Worm (Caenorhabditis elegans): Measurements from ENCODE around the gene ets-4.

Gene ets-4

DNA sequence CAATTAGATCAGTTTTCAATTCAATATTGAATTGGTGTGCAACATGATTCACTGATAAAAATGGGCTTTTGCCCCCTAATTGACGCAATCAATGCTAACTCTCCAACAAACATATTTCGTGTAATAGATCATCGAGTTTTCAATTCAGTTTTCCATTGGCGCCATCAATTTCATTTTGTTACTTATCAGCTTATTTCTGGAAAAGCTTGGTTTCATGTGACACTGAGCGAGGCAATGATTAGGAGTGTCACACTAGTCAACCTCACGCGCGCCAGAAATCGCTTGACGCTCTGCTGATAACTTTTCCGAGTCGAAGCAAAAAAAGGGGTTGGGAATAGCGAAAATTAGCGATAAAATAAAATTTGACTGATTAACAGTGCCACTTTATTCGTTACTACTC is at the start of gene ets-4:
TSS of gene ets-4 (plus strand) at position 347 of the 400 bp plus-strand sequence.
- TF ChIP-seq him-1 (tag; optimal IDR thresholded peaks at IDR 0.05) (no peak), dao-5 (tag; optimal IDR thresholded peaks at IDR 0.05) (no peak), W03F9.2 (tag; optimal IDR thresholded peaks at IDR 0.05) (no peak)

DNA sequence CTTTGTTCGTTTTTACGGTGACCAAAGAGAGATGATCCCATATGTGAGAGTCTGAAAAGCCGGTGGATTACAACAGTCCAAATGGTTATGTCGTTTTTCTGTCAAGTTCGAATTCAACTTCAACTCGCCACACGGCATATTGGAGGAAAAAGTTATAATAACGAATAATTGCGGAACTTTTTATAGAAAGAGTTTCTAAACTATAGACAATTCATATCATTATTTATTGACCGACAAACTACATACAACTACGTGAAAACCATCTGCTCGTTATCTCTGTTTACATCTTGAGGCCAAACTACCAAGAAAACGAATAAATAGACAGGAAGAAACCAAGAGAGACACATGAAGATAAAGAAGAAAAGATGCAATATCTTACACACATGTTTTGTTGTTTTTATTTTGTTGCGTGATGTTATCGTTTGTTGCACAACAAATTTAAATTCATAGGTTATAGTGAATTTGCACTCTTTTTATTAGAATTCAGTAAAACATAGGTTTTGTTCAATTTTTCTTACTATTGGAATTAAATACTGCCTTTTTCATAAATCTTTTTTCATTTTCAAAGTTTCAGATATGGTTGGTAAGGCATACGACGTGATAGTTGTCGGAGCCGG is 44.9 kb upstream of the ets-4 start, which contains the start of the genes C15B12.4 and C15B12.8:
TSS of gene C15B12.4 (minus strand) at position 51 of the 617 bp plus-strand sequence.
TSS of gene C15B12.8 (plus strand) at position 567 of the 617 bp plus-strand sequence.
- TF ChIP-seq him-1 (tag; optimal IDR thresholded peaks at IDR 0.05) (no peak), dao-5 (tag; optimal IDR thresholded peaks at IDR 0.05) (no peak), W03F9.2 (tag; optimal IDR thresholded peaks at IDR 0.05) (no peak)

ce11 chrX:6476540-6476939 is 42.1 kb upstream of the ets-4 start, which contains the start of gene C15B12.1:
TSS of gene C15B12.1 (plus strand) at chrX:6476810.
- no peak for TF ChIP-seq W03F9.2 (tag; optimal IDR thresholded peaks at IDR 0.05)

DNA sequence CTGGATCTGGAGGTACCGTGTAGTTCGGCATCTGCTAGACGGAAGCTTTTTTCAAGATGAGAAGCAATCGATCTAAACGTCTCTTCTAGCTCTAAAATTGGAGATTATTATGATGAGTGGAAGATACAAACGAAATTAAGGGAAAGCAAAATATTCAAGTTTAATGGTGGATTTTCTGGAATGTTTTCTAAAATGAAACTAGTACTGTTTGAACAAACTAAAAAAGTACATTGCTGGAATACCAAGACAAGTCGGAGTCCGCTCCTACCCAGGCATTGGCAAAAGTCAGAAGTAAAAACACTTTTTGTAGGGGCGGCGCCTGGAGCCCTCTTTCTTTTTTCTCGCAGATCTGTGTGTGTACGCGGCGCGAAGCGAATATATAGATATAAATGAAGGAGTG is 33.9 kb upstream of the ets-4 start, which contains the start of gene gar-1:
TSS of gene gar-1 (minus strand) at position 101 of the 400 bp plus-strand sequence.
- TF ChIP-seq him-1 (tag; optimal IDR thresholded peaks at IDR 0.05) (no peak), dao-5 (tag; optimal IDR thresholded peaks at IDR 0.05) (no peak), W03F9.2 (tag; optimal IDR thresholded peaks at IDR 0.05) (no peak)

DNA sequence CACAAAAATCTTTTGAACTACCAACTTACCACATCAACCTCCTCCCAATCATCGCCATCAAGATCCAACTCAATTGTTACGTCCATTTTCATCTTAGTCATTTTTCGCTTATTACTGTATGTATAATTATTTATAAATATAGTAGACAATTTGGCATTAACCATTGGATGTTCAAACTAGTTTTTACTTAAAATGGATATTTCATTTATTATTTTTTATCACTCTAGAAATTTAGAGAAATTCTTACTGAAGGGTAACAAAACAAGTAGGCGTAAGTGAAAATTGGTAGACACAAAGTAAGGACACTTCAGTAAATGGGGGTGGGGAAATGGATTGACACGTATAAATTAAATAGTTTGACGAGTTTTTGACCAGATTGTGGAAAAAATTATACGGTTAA is 18.9 kb upstream of the ets-4 start, which contains the start of gene actl-1:
TSS of gene actl-1 (minus strand) at position 101 of the 400 bp plus-strand sequence.
- TF ChIP-seq dao-5 (tag; optimal IDR thresholded peaks at IDR 0.05) (no peak), W03F9.2 (tag; optimal IDR thresholded peaks at IDR 0.05) (no peak), him-1 (tag; optimal IDR thresholded peaks at IDR 0.05) (no peak)

- TF ChIP-seq him-1 (tag; optimal IDR thresholded peaks at IDR 0.05) (no peak), dao-5 (tag; optimal IDR thresholded peaks at IDR 0.05) (no peak), W03F9.2 (tag; optimal IDR thresholded peaks at IDR 0.05) (no peak)
Measured at ce11 chrX:6503148-6503547, 15.5 kb upstream of the ets-4 start.

DNA sequence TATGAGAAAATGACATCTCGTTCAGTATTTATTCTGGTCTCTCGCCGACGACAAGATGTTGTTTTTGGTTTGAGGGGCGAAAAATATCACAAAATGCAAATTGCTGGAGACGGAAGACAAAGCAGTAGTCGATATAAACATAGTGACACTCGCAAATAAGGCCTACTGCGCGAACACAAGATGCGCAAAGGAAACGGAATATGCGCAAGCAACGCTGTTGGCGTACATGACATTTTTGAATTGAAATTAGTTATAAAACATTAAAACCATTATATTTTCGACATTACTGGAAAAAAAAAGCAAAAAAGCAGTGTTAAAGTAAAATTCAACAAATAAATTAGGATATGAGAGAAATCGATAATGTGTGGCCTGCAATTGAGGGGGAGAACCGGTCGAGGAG is 13.7 kb upstream of the ets-4 start, which contains the start of gene cdf-1:
TSS of gene cdf-1 (minus strand) at position 136 of the 400 bp plus-strand sequence.
- TF ChIP-seq dao-5 (tag; optimal IDR thresholded peaks at IDR 0.05) = no peak
- no peak for TF ChIP-seq W03F9.2 (tag; optimal IDR thresholded peaks at IDR 0.05)
- no peak for TF ChIP-seq him-1 (tag; optimal IDR thresholded peaks at IDR 0.05)

DNA sequence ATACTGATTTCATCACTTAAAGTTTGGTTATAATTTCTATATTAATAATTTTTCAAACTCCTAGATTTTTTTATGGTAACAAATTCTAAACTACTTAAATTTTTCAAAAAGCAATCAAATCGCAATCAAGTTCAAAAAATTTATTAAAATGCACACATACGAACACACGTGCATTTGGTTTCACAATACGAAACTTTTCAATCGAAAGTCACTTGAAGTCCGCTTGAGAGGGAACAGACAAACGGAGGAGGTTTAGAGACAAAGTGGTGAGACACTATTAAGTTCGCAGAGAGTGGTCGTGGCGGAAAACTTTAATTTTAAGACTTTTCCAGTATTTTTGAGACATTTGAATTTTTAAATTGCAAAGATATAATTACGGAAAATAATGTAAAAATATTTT is 13.0 kb upstream of the ets-4 start, which contains the start of gene glr-8:
TSS of gene glr-8 (plus strand) at position 319 of the 400 bp plus-strand sequence.
- no peak for TF ChIP-seq him-1 (tag; optimal IDR thresholded peaks at IDR 0.05)
- no peak for TF ChIP-seq W03F9.2 (tag; optimal IDR thresholded peaks at IDR 0.05)
- TF ChIP-seq dao-5 (tag; optimal IDR thresholded peaks at IDR 0.05) = no peak

ce11 chrX:6507734-6508133 is 10.9 kb upstream of the ets-4 start:
- TF ChIP-seq dao-5 (tag; optimal IDR thresholded peaks at IDR 0.05) = no peak
- no peak for TF ChIP-seq him-1 (tag; optimal IDR thresholded peaks at IDR 0.05)
- no peak for TF ChIP-seq W03F9.2 (tag; optimal IDR thresholded peaks at IDR 0.05)

DNA sequence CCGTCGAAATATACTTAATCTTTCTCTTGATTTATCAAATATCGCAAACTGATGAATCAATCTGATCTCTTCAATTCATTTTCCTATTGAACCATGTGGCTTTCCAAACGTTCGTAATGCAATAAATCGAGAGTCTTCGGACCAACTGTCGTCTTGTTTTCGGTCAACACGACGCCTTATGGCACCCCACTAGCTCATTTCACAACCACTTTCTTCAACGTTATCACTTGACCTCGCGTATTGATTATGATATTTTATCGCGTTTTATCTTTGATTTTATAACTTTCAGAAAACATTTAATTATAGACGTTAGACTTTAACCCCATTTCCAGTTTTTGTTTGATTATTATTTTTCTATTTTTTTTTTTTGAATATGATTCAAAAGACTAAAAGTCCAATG is 8.9 kb upstream of the ets-4 start:
- TF ChIP-seq dao-5 (tag; optimal IDR thresholded peaks at IDR 0.05) (no peak), W03F9.2 (tag; optimal IDR thresholded peaks at IDR 0.05) (no peak), him-1 (tag; optimal IDR thresholded peaks at IDR 0.05) (no peak)

- TF ChIP-seq dao-5 (tag; optimal IDR thresholded peaks at IDR 0.05) (no peak), W03F9.2 (tag; optimal IDR thresholded peaks at IDR 0.05) (no peak), him-1 (tag; optimal IDR thresholded peaks at IDR 0.05) (no peak)
Measured at ce11 chrX:6510627-6511026, 8.1 kb upstream of the ets-4 start, which contains the start of gene ttr-36. TSS of gene ttr-36 (plus strand) at chrX:6510927.

ce11 chrX:6511985-6512384 is 6.7 kb upstream of the ets-4 start, which contains the start of gene ttr-35:
TSS of gene ttr-35 (plus strand) at chrX:6512285.
- no peak for TF ChIP-seq him-1 (tag; optimal IDR thresholded peaks at IDR 0.05)
- TF ChIP-seq dao-5 (tag; optimal IDR thresholded peaks at IDR 0.05) = no peak
- no peak for TF ChIP-seq W03F9.2 (tag; optimal IDR thresholded peaks at IDR 0.05)

ce11 chrX:6514466-6514865 is 4.2 kb upstream of the ets-4 start:
- TF ChIP-seq dao-5 (tag; optimal IDR thresholded peaks at IDR 0.05) (no peak), W03F9.2 (tag; optimal IDR thresholded peaks at IDR 0.05) (no peak)

ce11 chrX:6515267-6515666 is 3.4 kb upstream of the ets-4 start:
- no peak for TF ChIP-seq W03F9.2 (tag; optimal IDR thresholded peaks at IDR 0.05)
- TF ChIP-seq dao-5 (tag; optimal IDR thresholded peaks at IDR 0.05) = no peak
- no peak for TF ChIP-seq him-1 (tag; optimal IDR thresholded peaks at IDR 0.05)

All from whole organism, L4/young adult.